Fruit fly (Drosophila melanogaster): ENCODE measurements around the gene CG17601.

CG17601 gene

DNA sequence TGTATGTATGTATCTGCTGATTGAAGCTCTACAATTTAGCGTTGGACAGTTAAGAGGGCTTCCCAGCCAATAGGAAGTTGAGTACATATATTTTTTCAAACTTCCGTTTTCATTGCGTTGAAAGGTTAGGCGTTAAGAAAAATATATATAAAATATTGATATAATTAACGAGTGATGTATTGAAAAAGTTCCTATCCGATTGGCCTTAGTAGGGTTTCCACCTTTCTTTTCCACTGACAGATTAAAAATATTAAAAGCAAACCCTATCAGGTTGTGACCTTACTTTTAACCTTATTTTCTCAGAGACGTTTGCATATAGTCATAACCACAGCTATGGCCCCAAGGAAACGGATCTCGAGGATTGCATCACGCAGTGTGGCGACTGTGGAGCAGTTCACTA is at the start of gene CG17601:
Gene CG17601 (plus strand): TSS at position 301 of the 400 bp plus-strand sequence.
- TF ChIP-seq insv (optimal IDR thresholded peaks at IDR 0.05), result no peak
- TF ChIP-seq psq (optimal IDR thresholded peaks at IDR 0.05), result no peak
- no peak for TF ChIP-seq Sin3A (optimal IDR thresholded peaks at IDR 0.05)
- no peak for TF ChIP-seq Myc (optimal IDR thresholded peaks at IDR 0.05)
- TF ChIP-seq ttk (optimal IDR thresholded peaks at IDR 0.05), result no peak
- TF ChIP-seq h (optimal IDR thresholded peaks at IDR 0.05), result no peak

DNA sequence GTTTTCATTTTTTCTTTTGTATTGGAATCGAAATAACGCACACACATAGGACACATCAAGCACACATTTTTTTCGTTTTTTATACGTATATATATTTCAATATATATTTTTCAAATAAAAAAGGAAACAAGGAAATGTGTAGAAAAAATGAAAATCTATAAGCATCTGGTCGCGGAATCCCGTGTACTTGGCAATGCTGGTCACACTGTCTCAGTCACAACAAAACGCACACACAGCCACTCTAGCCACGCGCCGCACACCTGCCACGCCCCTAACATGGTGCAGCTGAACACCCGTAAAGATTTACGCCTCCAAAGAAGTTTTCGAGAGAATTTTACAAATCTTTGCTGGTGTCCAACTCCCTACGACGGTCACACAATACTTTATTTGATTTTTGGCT is 47.3 kb upstream of the CG17601 start:
- TF ChIP-seq psq (optimal IDR thresholded peaks at IDR 0.05) (no peak), Sin3A (optimal IDR thresholded peaks at IDR 0.05) (no peak)

DNA sequence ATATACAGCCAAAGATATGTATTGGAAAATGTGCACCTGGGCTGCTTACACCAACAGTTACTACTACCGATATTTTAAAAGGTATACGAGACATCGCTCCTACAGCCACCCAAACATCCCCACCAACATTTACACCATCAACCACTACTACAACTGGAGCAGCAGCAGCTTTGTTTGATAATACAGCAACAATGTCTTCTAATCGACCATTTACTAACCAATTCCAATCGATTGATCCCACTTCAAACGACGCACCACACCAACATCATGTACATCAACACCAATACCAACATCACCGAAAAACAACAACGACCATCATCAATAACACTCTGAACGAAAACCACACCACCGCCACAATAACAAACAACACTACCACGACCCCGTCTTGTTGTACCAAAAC is 44.7 kb upstream of the CG17601 start:
- TF ChIP-seq ttk (optimal IDR thresholded peaks at IDR 0.05), result no peak
- TF ChIP-seq psq (optimal IDR thresholded peaks at IDR 0.05), result no peak
- no peak for TF ChIP-seq Myc (optimal IDR thresholded peaks at IDR 0.05)
- no peak for TF ChIP-seq h (optimal IDR thresholded peaks at IDR 0.05)
- TF ChIP-seq insv (optimal IDR thresholded peaks at IDR 0.05), result no peak
- TF ChIP-seq Sin3A (optimal IDR thresholded peaks at IDR 0.05), result no peak

DNA sequence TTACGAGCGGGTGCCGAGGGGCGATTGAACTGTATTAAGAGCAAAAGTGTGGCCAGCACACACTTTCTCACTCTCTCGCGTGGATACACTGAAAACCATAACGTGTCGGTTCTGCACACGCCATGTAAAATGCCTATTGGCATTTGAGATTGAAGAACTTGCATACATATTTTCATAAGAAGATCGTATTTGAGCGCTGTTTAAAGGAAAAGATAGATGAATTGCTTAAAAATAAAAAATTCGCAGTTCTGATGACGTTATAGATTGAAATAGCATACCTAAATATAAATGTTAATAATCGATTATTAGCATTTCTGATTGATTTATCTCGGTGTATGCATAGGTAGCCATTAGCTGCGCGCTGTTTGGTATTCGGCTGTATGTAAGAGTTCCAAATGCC is 37.8 kb upstream of the CG17601 start:
- no peak for TF ChIP-seq insv (optimal IDR thresholded peaks at IDR 0.05)
- no peak for TF ChIP-seq psq (optimal IDR thresholded peaks at IDR 0.05)
- no peak for TF ChIP-seq h (optimal IDR thresholded peaks at IDR 0.05)
- TF ChIP-seq Sin3A (optimal IDR thresholded peaks at IDR 0.05), result no peak
- no peak for TF ChIP-seq Myc (optimal IDR thresholded peaks at IDR 0.05)
- TF ChIP-seq ttk (optimal IDR thresholded peaks at IDR 0.05), result no peak

DNA sequence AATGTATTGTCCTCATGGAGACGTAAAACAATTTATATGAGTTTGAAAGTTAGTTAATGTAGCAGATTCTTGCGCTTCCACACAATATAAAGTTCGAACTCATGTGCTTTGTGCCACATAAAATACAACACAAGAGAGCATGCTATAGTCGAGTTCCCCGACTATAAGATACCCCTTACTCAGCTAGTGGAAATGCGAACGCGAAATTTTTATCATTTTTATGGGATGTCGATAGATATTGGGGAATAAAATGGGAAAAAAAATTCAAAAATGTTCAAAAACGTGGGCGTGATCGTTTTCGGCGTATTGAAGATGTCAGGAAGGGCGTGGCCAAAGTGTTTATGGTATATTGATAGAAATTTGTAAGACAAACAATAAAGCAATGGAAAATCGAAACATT is 36.1 kb upstream of the CG17601 start:
- TF ChIP-seq ttk (optimal IDR thresholded peaks at IDR 0.05) (no peak), Sin3A (optimal IDR thresholded peaks at IDR 0.05) (no peak), h (optimal IDR thresholded peaks at IDR 0.05) (no peak), psq (optimal IDR thresholded peaks at IDR 0.05) (no peak), Myc (optimal IDR thresholded peaks at IDR 0.05) (no peak), insv (optimal IDR thresholded peaks at IDR 0.05) (no peak)

DNA sequence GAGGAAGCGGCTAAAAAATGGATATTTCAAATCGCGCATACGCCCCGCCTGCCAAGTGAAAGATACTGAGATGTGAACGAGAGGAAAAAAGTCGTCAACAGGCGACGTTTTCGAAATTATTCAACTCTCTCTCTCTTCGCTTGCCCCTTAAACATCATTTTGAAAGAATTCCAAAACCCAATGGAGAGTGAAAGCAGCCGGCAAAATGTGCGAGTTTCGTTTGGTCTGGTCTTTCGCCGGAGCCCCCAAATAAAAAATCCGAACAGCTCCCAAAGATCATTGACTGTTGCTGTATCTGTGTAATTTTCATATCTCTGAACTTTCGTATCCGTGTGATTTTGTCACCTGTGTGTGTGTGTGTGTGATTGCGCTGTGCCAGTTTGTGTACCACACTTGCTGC is 34.8 kb upstream of the CG17601 start:
- TF ChIP-seq Sin3A (optimal IDR thresholded peaks at IDR 0.05) (no peak), insv (optimal IDR thresholded peaks at IDR 0.05) (no peak), h (optimal IDR thresholded peaks at IDR 0.05) (no peak), ttk (optimal IDR thresholded peaks at IDR 0.05) (no peak), psq (optimal IDR thresholded peaks at IDR 0.05) (no peak), Myc (optimal IDR thresholded peaks at IDR 0.05) (no peak)

DNA sequence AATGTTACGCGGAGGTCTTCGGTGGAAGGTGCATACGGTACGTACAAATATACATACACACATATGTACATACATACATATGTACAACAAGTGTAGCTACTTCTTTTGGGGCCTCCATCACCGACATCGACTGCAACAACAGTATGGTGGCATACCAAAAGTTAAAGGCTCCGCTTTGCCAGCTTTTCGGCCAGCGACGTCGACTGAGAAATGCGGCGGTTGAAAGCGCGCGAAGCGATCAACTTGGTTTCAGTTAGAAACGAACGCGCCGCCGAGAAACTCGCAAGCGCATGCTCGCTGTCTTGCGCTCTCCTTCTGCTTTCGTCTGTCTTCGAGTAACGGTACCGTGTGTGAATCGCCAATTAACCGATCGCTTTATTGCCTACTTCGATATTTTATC is 31.9 kb upstream of the CG17601 start, which contains the start of gene CG17600:
Gene CG17600 (plus strand): TSS at position 250 of the 400 bp plus-strand sequence.
- TF ChIP-seq Sin3A (optimal IDR thresholded peaks at IDR 0.05) (no peak), h (optimal IDR thresholded peaks at IDR 0.05) (no peak), ttk (optimal IDR thresholded peaks at IDR 0.05) (no peak), insv (optimal IDR thresholded peaks at IDR 0.05) (no peak), psq (optimal IDR thresholded peaks at IDR 0.05) (no peak), Myc (optimal IDR thresholded peaks at IDR 0.05) (no peak)

DNA sequence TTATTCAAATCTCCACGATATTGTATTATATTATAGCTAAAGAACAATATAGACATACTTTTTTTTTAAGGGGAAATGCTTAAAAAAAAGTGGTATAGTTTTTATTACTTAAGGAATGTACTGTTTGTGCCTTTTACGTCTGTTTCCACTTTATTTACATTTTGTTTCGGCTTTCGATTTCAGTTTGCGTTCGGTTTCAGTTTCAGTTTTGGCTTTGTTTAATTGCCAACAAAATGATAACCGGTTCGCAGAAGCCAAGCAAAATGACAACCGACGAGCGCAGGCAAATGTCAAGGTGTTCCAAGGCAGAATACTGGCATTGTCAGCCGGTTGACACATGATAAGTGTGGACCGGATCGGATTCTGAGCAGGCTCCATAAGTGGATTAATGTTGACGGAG is 19.7 kb upstream of the CG17601 start:
- TF ChIP-seq psq (optimal IDR thresholded peaks at IDR 0.05) (no peak), h (optimal IDR thresholded peaks at IDR 0.05) (no peak), Sin3A (optimal IDR thresholded peaks at IDR 0.05) (no peak), insv (optimal IDR thresholded peaks at IDR 0.05) (no peak), Myc (optimal IDR thresholded peaks at IDR 0.05) (no peak), ttk (optimal IDR thresholded peaks at IDR 0.05) (no peak)

DNA sequence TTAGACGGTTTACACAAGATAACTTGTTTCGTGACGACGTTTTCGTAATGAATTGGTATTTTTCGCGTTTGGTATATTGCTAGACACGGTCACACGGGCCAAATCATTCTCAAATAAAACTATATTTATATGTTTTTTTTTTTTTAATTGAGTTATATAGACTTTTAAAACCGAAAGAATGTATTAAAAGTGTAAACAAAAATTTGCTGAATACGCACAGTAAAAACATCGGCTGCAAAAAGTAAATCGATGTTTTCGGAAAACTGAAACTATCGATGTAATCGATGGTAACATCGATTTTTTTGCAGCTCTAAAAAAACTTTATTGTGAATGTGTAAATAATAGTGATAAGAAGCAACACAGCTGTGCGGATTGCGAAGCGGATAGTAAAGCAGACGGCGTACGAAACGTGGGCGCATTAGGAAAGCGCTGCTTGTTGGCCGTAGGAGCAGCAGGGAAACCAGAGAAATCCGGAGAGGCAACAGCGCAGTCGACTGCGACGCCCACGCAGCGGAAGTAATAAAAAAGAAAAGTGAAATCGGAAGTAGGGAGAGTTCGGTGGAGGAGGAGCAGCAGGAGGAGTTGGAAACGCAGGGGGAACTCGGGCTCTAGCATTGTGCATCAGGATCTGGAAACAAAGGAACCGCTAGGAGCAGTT is 17.1 kb upstream of the CG17601 start, which contains the start of gene S6kII:
Gene S6kII (plus strand): TSS at position 301 of the 658 bp plus-strand sequence.
- no peak for TF ChIP-seq psq (optimal IDR thresholded peaks at IDR 0.05)
- TF ChIP-seq Sin3A (optimal IDR thresholded peaks at IDR 0.05), result no peak
- no peak for TF ChIP-seq Myc (optimal IDR thresholded peaks at IDR 0.05)
- no peak for TF ChIP-seq h (optimal IDR thresholded peaks at IDR 0.05)
- TF ChIP-seq insv (optimal IDR thresholded peaks at IDR 0.05), result no peak

DNA sequence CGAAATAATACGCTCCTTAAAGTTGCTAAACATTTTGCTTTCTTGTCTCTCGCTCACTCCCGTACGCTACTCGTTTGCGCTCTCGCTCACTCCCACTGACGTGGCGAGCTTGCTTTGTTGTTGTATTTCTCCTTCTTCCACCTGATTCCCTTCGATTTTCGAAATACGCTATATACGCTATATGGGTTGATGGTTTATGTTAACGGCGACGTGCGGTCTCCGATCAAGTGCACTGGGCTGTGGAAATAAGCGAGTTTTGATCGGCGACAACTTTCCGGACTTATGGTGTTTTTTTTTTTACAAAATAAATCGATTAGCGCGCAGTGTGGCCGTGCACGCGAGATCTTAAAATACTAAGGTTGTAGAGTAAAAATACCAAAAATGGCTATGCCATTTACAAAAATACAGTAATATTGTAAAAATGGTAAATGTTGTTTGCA is 6.8 kb upstream of the CG17601 start, which contains the start of gene CG17598:
Gene CG17598 (minus strand): TSS at position 319 of the 440 bp plus-strand sequence.
- TF ChIP-seq Myc (optimal IDR thresholded peaks at IDR 0.05) (no peak), h (optimal IDR thresholded peaks at IDR 0.05) (no peak), psq (optimal IDR thresholded peaks at IDR 0.05) (no peak), Sin3A (optimal IDR thresholded peaks at IDR 0.05) (no peak), ttk (optimal IDR thresholded peaks at IDR 0.05) (no peak), insv (optimal IDR thresholded peaks at IDR 0.05) (no peak)

DNA sequence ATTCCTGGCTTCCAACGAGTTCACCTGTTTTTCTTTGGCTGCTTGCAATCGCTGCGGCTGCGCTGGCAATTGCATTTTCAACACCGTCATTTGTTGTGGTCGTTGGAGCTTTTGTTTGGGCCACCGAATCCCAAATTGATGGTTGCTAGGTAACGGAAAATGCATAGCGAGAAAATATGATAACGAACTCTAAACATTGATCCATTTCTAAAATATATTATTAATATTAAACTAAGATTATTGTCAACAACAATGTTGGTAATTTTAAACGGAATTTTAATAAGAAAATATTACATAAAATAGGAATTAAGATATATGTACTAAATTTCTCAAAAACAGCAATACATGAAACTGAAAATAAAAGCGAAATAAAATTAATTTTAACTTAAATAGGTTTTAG is 2.7 kb upstream of the CG17601 start, which contains the start of gene Cluap1:
Gene Cluap1 (minus strand): TSS at position 101 of the 400 bp plus-strand sequence.
- TF ChIP-seq h (optimal IDR thresholded peaks at IDR 0.05), result no peak
- no peak for TF ChIP-seq insv (optimal IDR thresholded peaks at IDR 0.05)
- no peak for TF ChIP-seq psq (optimal IDR thresholded peaks at IDR 0.05)
- TF ChIP-seq Myc (optimal IDR thresholded peaks at IDR 0.05), result no peak
- no peak for TF ChIP-seq Sin3A (optimal IDR thresholded peaks at IDR 0.05)
- no peak for TF ChIP-seq ttk (optimal IDR thresholded peaks at IDR 0.05)

DNA sequence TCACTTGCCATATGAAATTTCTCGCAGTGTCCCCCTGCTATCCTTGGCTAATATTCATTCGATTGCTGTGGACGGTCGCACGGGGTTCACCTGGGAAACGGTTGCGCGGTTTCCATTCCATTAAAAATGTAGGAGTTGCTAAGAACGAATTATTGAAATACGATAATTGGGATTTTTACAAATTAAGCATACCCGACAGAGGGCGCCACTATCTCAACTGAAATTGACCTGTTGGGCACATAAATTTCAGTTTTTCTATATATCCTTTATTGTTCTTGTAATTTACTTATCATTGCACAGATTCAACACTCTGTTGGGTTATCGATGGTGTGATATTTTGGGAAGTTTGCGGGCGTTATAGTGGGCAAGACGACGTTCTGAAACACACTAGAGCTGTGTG is 2.2 kb upstream of the CG17601 start:
- no peak for TF ChIP-seq Myc (optimal IDR thresholded peaks at IDR 0.05)
- no peak for TF ChIP-seq psq (optimal IDR thresholded peaks at IDR 0.05)
- no peak for TF ChIP-seq h (optimal IDR thresholded peaks at IDR 0.05)
- no peak for TF ChIP-seq insv (optimal IDR thresholded peaks at IDR 0.05)
- TF ChIP-seq ttk (optimal IDR thresholded peaks at IDR 0.05), result no peak
- TF ChIP-seq Sin3A (optimal IDR thresholded peaks at IDR 0.05), result no peak

DNA sequence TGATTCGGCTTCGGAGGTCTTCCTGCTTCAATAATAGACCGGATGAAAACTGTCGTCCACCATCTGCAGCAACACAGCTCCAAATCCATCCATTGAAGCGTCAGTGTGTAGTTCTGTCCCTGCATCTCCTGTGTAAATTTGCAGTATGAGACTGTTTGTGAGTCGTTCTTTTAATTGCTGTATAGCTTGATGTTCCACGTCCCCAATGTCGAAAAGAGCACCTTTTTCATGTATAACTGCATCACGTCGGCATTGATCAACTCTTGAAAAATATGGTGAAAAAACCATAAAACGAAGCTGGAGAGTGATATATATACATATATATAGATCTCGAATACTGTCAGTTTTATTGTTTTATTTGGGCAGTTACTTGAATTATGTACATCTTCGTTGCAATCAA is 27.5 kb downstream of the CG17601 start:
- TF ChIP-seq ttk (optimal IDR thresholded peaks at IDR 0.05), result no peak
- no peak for TF ChIP-seq Myc (optimal IDR thresholded peaks at IDR 0.05)
- no peak for TF ChIP-seq psq (optimal IDR thresholded peaks at IDR 0.05)

Data from Kc167 (cell line).